Worm (Caenorhabditis elegans) whole organism, late embryonic: ENCODE results near the gene Y70C5A.2.
"Not testable (repeated sequence)": the region's sequence is repeated elsewhere in the genome, so short reads cannot be mapped to it uniquely, and the experiment has no call there.

Experiments
- C08G9.2 ChIP-seq: sonication (generic microtip); optimal IDR thresholded peaks from 2 replicates; lab custom pipeline; 2016; ENCODE audit warnings: mild to moderate bottlenecking, missing genetic modification characterization, moderate library complexity, missing compliant biosample characterization
- T23F11.4 ChIP-seq: fragments of 200-800 bp; sonication (Bioruptor generic); optimal IDR thresholded peaks from 2 replicates; lab custom pipeline; 2018; ENCODE audit warnings: mild to moderate bottlenecking, missing genetic modification characterization, missing compliant biosample characterization
- Y22D7AL.16 ChIP-seq: sonication (generic microtip); optimal IDR thresholded peaks from 2 replicates; lab custom pipeline; 2016; ENCODE audit warnings: missing genetic modification characterization, missing compliant biosample characterization
- ahr-1 ChIP-seq: sonication (generic microtip); optimal IDR thresholded peaks from 2 replicates; lab custom pipeline; 2016; ENCODE audit warnings: missing genetic modification characterization, missing compliant biosample characterization
- ceh-30 ChIP-seq: fragments of 150-350 bp; optimal IDR thresholded peaks from 2 replicates; lab custom pipeline; 2014; ENCODE audit warnings: missing biosample characterization, missing genetic modification characterization
- ceh-34 ChIP-seq: sonication (generic microtip); optimal IDR thresholded peaks from 2 replicates; lab custom pipeline; 2016; ENCODE audit warnings: mild to moderate bottlenecking, missing genetic modification characterization, missing compliant biosample characterization
- ceh-45 ChIP-seq: fragments of 200-800 bp; sonication (Bioruptor generic); IDR thresholded peaks from 2 replicates; pipeline ENCODE4 v1.3.6; 2022; ENCODE audit warnings: missing genetic modification reagents, missing genetic modification characterization, missing compliant biosample characterization
- ceh-48 ChIP-seq: sonication (generic microtip); optimal IDR thresholded peaks from 2 replicates; lab custom pipeline; 2016; ENCODE audit warnings: missing genetic modification characterization, inconsistent platforms, missing compliant biosample characterization
- ceh-9 ChIP-seq: sonication (generic microtip); optimal IDR thresholded peaks from 2 replicates; lab custom pipeline; 2016; ENCODE audit warnings: mild to moderate bottlenecking, missing genetic modification characterization, inconsistent platforms, missing compliant biosample characterization
- dmd-4 ChIP-seq: sonication (generic microtip); optimal IDR thresholded peaks from 2 replicates; lab custom pipeline; 2016; ENCODE audit warnings: borderline replicate concordance, missing genetic modification characterization, missing compliant biosample characterization
- elt-4 ChIP-seq: sonication (generic microtip); optimal IDR thresholded peaks from 2 replicates; lab custom pipeline; 2016; ENCODE audit warnings: missing genetic modification characterization, missing compliant biosample characterization
- ets-4 ChIP-seq: sonication (generic microtip); optimal IDR thresholded peaks from 2 replicates; lab custom pipeline; 2016; ENCODE audit warnings: missing genetic modification characterization, missing compliant biosample characterization
- eyg-1 ChIP-seq: sonication (generic microtip); optimal IDR thresholded peaks from 2 replicates; lab custom pipeline; 2016; ENCODE audit warnings: missing genotype, missing genetic modification characterization, missing compliant biosample characterization
- fax-1 ChIP-seq: sonication (generic microtip); optimal IDR thresholded peaks from 2 replicates; lab custom pipeline; 2016; ENCODE audit warnings: missing genotype, missing genetic modification characterization, missing compliant biosample characterization
- hlh-13 ChIP-seq: fragments of 200-800 bp; sonication (Bioruptor generic); optimal IDR thresholded peaks from 2 replicates; lab custom pipeline; 2018; ENCODE audit warnings: mild to moderate bottlenecking, missing genetic modification characterization, missing compliant biosample characterization
- hlh-15 ChIP-seq: sonication (generic microtip); optimal IDR thresholded peaks from 2 replicates; lab custom pipeline; 2016; ENCODE audit warnings: missing genetic modification characterization, missing compliant biosample characterization
- hlh-6 ChIP-seq: sonication (generic microtip); optimal IDR thresholded peaks from 2 replicates; lab custom pipeline; 2016; ENCODE audit warnings: missing genotype, missing genetic modification characterization, missing compliant biosample characterization
- lim-6 ChIP-seq: sonication (generic microtip); optimal IDR thresholded peaks from 2 replicates; lab custom pipeline; 2016; ENCODE audit warnings: missing genetic modification characterization, missing compliant biosample characterization
- madf-2 ChIP-seq: sonication (generic microtip); optimal IDR thresholded peaks from 2 replicates; lab custom pipeline; 2017; ENCODE audit warnings: missing genetic modification characterization, missing compliant biosample characterization
- mec-3 ChIP-seq: sonication (generic microtip); optimal IDR thresholded peaks from 2 replicates; lab custom pipeline; 2016; ENCODE audit warnings: borderline replicate concordance, missing genetic modification characterization, missing compliant biosample characterization
- nfya-1 ChIP-seq: sonication (generic microtip); optimal IDR thresholded peaks from 2 replicates; lab custom pipeline; 2017; ENCODE audit warnings: missing genetic modification characterization, mild to moderate bottlenecking, missing compliant biosample characterization, antibody characterized with exemption, moderate library complexity
- npax-4 ChIP-seq: sonication (generic microtip); optimal IDR thresholded peaks from 2 replicates; lab custom pipeline; 2016; ENCODE audit warnings: missing genetic modification characterization, missing compliant biosample characterization
- odd-2 ChIP-seq: sonication (generic microtip); optimal IDR thresholded peaks from 2 replicates; lab custom pipeline; 2017; ENCODE audit warnings: antibody characterized with exemption, mild to moderate bottlenecking, missing genetic modification characterization, missing compliant biosample characterization
- pat-9 ChIP-seq: fragments of 200-800 bp; sonication (Bioruptor generic); optimal IDR thresholded peaks from 2 replicates; lab custom pipeline; 2018; ENCODE audit warnings: mild to moderate bottlenecking, missing genetic modification characterization, moderate library complexity, missing compliant biosample characterization
- pha-4 ChIP-seq: fragments of 150-350 bp; optimal IDR thresholded peaks from 2 replicates; lab custom pipeline; 2018; ENCODE audit warnings: missing biosample characterization, missing genetic modification reagents, missing genetic modification characterization
- pros-1 ChIP-seq: fragments of 150-350 bp; optimal IDR thresholded peaks from 2 replicates; lab custom pipeline; 2014; ENCODE audit warnings: missing biosample characterization, missing genetic modification reagents, missing genetic modification characterization
- ref-2 ChIP-seq: sonication (generic microtip); optimal IDR thresholded peaks from 2 replicates; lab custom pipeline; 2016; ENCODE audit warnings: missing genetic modification characterization, missing compliant biosample characterization
- syd-9 ChIP-seq: sonication (generic microtip); optimal IDR thresholded peaks from 2 replicates; lab custom pipeline; 2016; ENCODE audit warnings: mild to moderate bottlenecking, missing genetic modification characterization, moderate library complexity, missing compliant biosample characterization
- tbx-2 ChIP-seq: sonication (generic microtip); optimal IDR thresholded peaks from 2 replicates; lab custom pipeline; 2016; ENCODE audit warnings: missing genetic modification characterization, missing compliant biosample characterization
- ttx-3 ChIP-seq: sonication (generic microtip); optimal IDR thresholded peaks from 2 replicates; lab custom pipeline; 2016; ENCODE audit warnings: missing genetic modification reagents, missing genetic modification characterization, missing compliant biosample characterization
- unc-3 ChIP-seq, 2 experiments: fragments of 200-800 bp in 1 of 2; sonication (Bioruptor generic) in 1 of 2; sonication (generic microtip) in 1 of 2; conservative IDR thresholded peaks in 1 of 2; optimal IDR thresholded peaks in 1 of 2; 2 replicates each; pipeline versions ENCODE4 v1.3.6 to Lab custom; 2016 to 2022; ENCODE audit warnings: missing compliant biosample characterization in 2 of 2, missing genetic modification characterization in 2 of 2, missing genetic modification reagents in 1 of 2
- unc-55 ChIP-seq: sonication (generic microtip); optimal IDR thresholded peaks from 2 replicates; lab custom pipeline; 2017; ENCODE audit warnings: missing biosample characterization, missing genetic modification reagents, missing genetic modification characterization
- unc-86 ChIP-seq: sonication (generic microtip); optimal IDR thresholded peaks from 2 replicates; lab custom pipeline; 2016; ENCODE audit warnings: missing genetic modification characterization, missing compliant biosample characterization
- zip-5 ChIP-seq: sonication (generic microtip); optimal IDR thresholded peaks from 2 replicates; lab custom pipeline; 2016; ENCODE audit warnings: missing genetic modification characterization, missing compliant biosample characterization

The Y70C5A.2 gene

ce11 chrV:16654242-16654641 lies 31.2 kb upstream of the Y70C5A.2 start, which contains the start of gene W06G6.15:
W06G6.15 (plus strand) TSS chrV:16654542.
- TF ChIP-seq Y22D7AL.16; T23F11.4; unc-55 (GFP tag; lab: Kevin White, UChicago): not testable (repeated sequence)

ce11 chrV:16649200-16649599 lies 26.2 kb upstream of the Y70C5A.2 start, which contains the start of gene W06G6.11:
W06G6.11 (minus strand) TSS chrV:16649300.
- TF ChIP-seq fax-1 (tag; lab: Kevin White, UChicago); Y22D7AL.16; ref-2: not testable (repeated sequence)

- no peak for TF ChIP-seq npax-4 (tag; lab: Kevin White, UChicago)
These were observed 25.5 kb upstream of the Y70C5A.2 start, which contains the start of gene W06G6.20 for ce11 chrV:16648317-16649018. W06G6.20 (minus strand) TSS chrV:16648367.

ce11 chrV:16647093-16647492 lies 24.1 kb upstream of the Y70C5A.2 start, which contains the start of gene W06G6.10:
W06G6.10 (minus strand) TSS chrV:16647193.
- TF ChIP-seq ceh-9 = no peak
- no peak for TF ChIP-seq odd-2
- no peak for TF ChIP-seq hlh-13 (GFP tag; lab: Kevin White, UChicago)
- TF ChIP-seq C08G9.2 (tag; lab: Kevin White, UChicago) = no peak
- TF ChIP-seq eyg-1 (tag; lab: Kevin White, UChicago) = no peak
- no peak for TF ChIP-seq ceh-48
- no peak for TF ChIP-seq pha-4 (tag; lab: Kevin White, UChicago)
- TF ChIP-seq madf-2 = no peak
- no peak for TF ChIP-seq pros-1 (tag; lab: Kevin White, UChicago)
- no peak for TF ChIP-seq ttx-3 (tag; lab: Kevin White, UChicago)
- no peak for TF ChIP-seq Y22D7AL.16
- TF ChIP-seq pat-9 (tag; lab: Kevin White, UChicago) = no peak
- TF ChIP-seq unc-55 (GFP tag; lab: Kevin White, UChicago) = no peak
- TF ChIP-seq unc-86 (tag; lab: Kevin White, UChicago) = no peak
- no peak for TF ChIP-seq ceh-34
- no peak for TF ChIP-seq ahr-1
- TF ChIP-seq hlh-6 (tag; lab: Kevin White, UChicago) = no peak
- no peak for TF ChIP-seq syd-9 (tag; lab: Kevin White, UChicago)
- no peak for TF ChIP-seq unc-3 (GFP tag; conservative IDR thresholded peaks at IDR 0.05; lab: Robert Waterston, UW)
- TF ChIP-seq unc-3 (tag; optimal IDR thresholded peaks at IDR 0.05; lab: Kevin White, UChicago) = no peak

- TF ChIP-seq tbx-2 (no peak), dmd-4 (tag; lab: Kevin White, UChicago) (no peak), mec-3 (tag; lab: Kevin White, UChicago) (no peak), ceh-45 (no peak), hlh-6 (tag; lab: Kevin White, UChicago) (no peak), npax-4 (tag; lab: Kevin White, UChicago) (no peak), zip-5 (tag; lab: Kevin White, UChicago) (no peak), elt-4 (tag; lab: Kevin White, UChicago) (no peak), ets-4 (tag; lab: Kevin White, UChicago) (no peak), hlh-15 (tag; lab: Kevin White, UChicago) (no peak), ceh-34 (no peak), lim-6 (tag; lab: Kevin White, UChicago) (no peak), unc-86 (tag; lab: Kevin White, UChicago) (no peak), ceh-30 (no peak), nfya-1 (tag; lab: Kevin White, UChicago) (no peak)
These were observed 23.4 kb upstream of the Y70C5A.2 start, which contains the start of gene W06G6.9 for ce11 chrV:16646372-16646771. W06G6.9 (minus strand) TSS chrV:16646472.
